Fruit fly (Drosophila melanogaster): ENCODE measurements around the gene CG9630.

dm6 chr3R:8285727-8286344 is 16.1 kb upstream of the CG9630 start:
- TF ChIP-seq psq (optimal IDR thresholded peaks at IDR 0.05) = no peak
- TF ChIP-seq Dll (optimal IDR thresholded peaks at IDR 0.05) = no peak

Data from whole organism.